Fruit fly (Drosophila melanogaster): ENCODE results near the gene Ant2.

The Ant2 gene

DNA sequence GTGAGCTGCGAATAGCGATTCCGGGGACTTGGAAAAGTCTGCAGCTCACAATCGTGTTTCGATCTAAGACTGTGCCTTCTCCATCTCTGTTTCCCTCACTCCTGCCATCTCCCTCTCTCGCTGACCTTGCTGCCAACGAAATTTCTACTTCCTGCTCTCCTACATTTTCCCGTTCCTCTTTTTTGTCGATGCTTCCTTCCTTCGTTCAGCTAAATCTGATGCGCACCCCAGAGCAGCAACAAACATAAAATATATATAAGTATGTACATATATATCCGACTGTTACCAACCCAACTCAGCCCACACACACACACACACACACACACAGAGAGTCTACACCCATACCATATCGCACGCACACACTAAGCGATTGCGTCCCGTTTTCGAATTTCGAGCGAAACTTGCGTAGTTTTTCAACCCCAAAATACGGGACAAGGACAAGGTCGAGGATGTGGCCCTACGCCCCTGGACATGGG, 37.6 kb upstream of the Ant2 start, which contains the start of gene Imp:
Gene Imp (minus strand): TSS at position 51 of the 476 bp plus-strand sequence.
- TF ChIP-seq CG32121 (GFP tag; IDR thresholded peaks at IDR 0.05) (no peak), fd96Ca (GFP tag; IDR thresholded peaks at IDR 0.05) (no peak), CG13204 (GFP tag; optimal IDR thresholded peaks at IDR 0.05) (no peak), D1 (tag; optimal IDR thresholded peaks at IDR 0.05) (no peak), Snoo (tag; optimal IDR thresholded peaks at IDR 0.05) (no peak), Pif1B (GFP tag; optimal IDR thresholded peaks at IDR 0.05) (no peak), CG12605 (GFP tag; IDR thresholded peaks at IDR 0.05) (no peak), CG9948 (tag; optimal IDR thresholded peaks at IDR 0.05) (no peak), CG8159 (tag; optimal IDR thresholded peaks at IDR 0.05) (no peak)

dm6 chrX:10823441-10823818, 36.7 kb upstream of the Ant2 start:
- TF ChIP-seq CG4496 (GFP tag; IDR thresholded peaks at IDR 0.05) (no peak), Pif1A (GFP tag; optimal IDR thresholded peaks at IDR 0.05) (no peak), CG8301 (tag; optimal IDR thresholded peaks at IDR 0.05) (no peak), CG10348 (GFP tag; IDR thresholded peaks at IDR 0.05) (no peak), EcR (GFP tag; optimal IDR thresholded peaks at IDR 0.05) (no peak), CG32121 (GFP tag; IDR thresholded peaks at IDR 0.05) (no peak), CG9948 (tag; optimal IDR thresholded peaks at IDR 0.05) (no peak), CG13204 (GFP tag; optimal IDR thresholded peaks at IDR 0.05) (no peak), CG17806 (tag; optimal IDR thresholded peaks at IDR 0.05) (no peak), CG14655 (GFP tag; optimal IDR thresholded peaks at IDR 0.05) (no peak), CG34367 (tag; optimal IDR thresholded peaks at IDR 0.05) (no peak), CG15710 (tag; optimal IDR thresholded peaks at IDR 0.05) (no peak), fd96Ca (GFP tag; IDR thresholded peaks at IDR 0.05) (no peak)

dm6 chrX:10822678-10823440, 36.2 kb upstream of the Ant2 start:
- TF ChIP-seq CG8159 (tag; optimal IDR thresholded peaks at IDR 0.05) (no peak), CG14655 (GFP tag; optimal IDR thresholded peaks at IDR 0.05) (no peak), CG4496 (GFP tag; IDR thresholded peaks at IDR 0.05) (no peak), gl (tag; optimal IDR thresholded peaks at IDR 0.05) (no peak), EcR (GFP tag; optimal IDR thresholded peaks at IDR 0.05) (no peak), CG15710 (tag; optimal IDR thresholded peaks at IDR 0.05) (no peak), CG12605 (GFP tag; IDR thresholded peaks at IDR 0.05) (no peak)

dm6 chrX:10822096-10822495, 35.4 kb upstream of the Ant2 start:
- TF ChIP-seq rn (GFP tag; IDR thresholded peaks at IDR 0.05), result no peak
- TF ChIP-seq Pif1A (GFP tag; optimal IDR thresholded peaks at IDR 0.05), result no peak
- TF ChIP-seq CG4496 (GFP tag; IDR thresholded peaks at IDR 0.05), result no peak
- TF ChIP-seq CG8301 (tag; optimal IDR thresholded peaks at IDR 0.05), result no peak
- no peak for TF ChIP-seq CG34367 (tag; optimal IDR thresholded peaks at IDR 0.05)
- TF ChIP-seq fd96Ca (GFP tag; IDR thresholded peaks at IDR 0.05), result no peak
- TF ChIP-seq CG12605 (GFP tag; IDR thresholded peaks at IDR 0.05), result no peak
- no peak for TF ChIP-seq D1 (tag; optimal IDR thresholded peaks at IDR 0.05)
- no peak for TF ChIP-seq CG17806 (tag; optimal IDR thresholded peaks at IDR 0.05)
- no peak for TF ChIP-seq gl (tag; optimal IDR thresholded peaks at IDR 0.05)
- TF ChIP-seq CG15710 (tag; optimal IDR thresholded peaks at IDR 0.05), result no peak
- no peak for TF ChIP-seq CG32121 (GFP tag; IDR thresholded peaks at IDR 0.05)
- TF ChIP-seq Snoo (tag; optimal IDR thresholded peaks at IDR 0.05), result no peak

DNA sequence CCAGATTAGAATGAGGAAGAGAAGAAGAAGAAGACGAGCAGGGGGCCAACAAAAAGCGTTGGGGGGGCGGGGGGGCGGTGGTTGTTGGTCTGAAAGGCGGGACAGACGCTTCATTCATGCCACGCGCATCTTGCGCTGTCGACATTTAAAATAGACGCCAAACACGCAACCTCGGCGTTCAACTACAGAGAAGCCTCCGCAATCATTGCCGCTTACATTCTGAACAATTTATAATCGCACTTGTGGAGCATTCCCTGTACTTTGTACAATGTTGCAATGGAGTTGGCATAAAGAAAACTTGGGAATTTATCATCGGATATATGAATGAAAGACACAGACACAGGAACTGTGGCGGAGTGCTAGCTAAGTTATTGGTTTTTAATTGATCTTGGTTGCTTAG, 34.0 kb upstream of the Ant2 start:
- TF ChIP-seq CG12605 (GFP tag; IDR thresholded peaks at IDR 0.05), result no peak
- no peak for TF ChIP-seq CG4496 (GFP tag; IDR thresholded peaks at IDR 0.05)
- TF ChIP-seq CG34367 (tag; optimal IDR thresholded peaks at IDR 0.05), result no peak
- no peak for TF ChIP-seq fd96Ca (GFP tag; IDR thresholded peaks at IDR 0.05)
- TF ChIP-seq CG10348 (GFP tag; IDR thresholded peaks at IDR 0.05), result no peak
- no peak for TF ChIP-seq D1 (tag; optimal IDR thresholded peaks at IDR 0.05)
- no peak for TF ChIP-seq Pif1A (GFP tag; optimal IDR thresholded peaks at IDR 0.05)
- no peak for TF ChIP-seq CG17806 (tag; optimal IDR thresholded peaks at IDR 0.05)
- TF ChIP-seq Ets98B (GFP tag; IDR thresholded peaks at IDR 0.05), result no peak
- TF ChIP-seq CG8159 (tag; optimal IDR thresholded peaks at IDR 0.05), result no peak
- no peak for TF ChIP-seq Pif1B (GFP tag; optimal IDR thresholded peaks at IDR 0.05)
- no peak for TF ChIP-seq EcR (GFP tag; optimal IDR thresholded peaks at IDR 0.05)
- no peak for TF ChIP-seq gl (tag; optimal IDR thresholded peaks at IDR 0.05)
- no peak for TF ChIP-seq CG15710 (tag; optimal IDR thresholded peaks at IDR 0.05)
- no peak for TF ChIP-seq CG32121 (GFP tag; IDR thresholded peaks at IDR 0.05)
- no peak for TF ChIP-seq Snoo (tag; optimal IDR thresholded peaks at IDR 0.05)

DNA sequence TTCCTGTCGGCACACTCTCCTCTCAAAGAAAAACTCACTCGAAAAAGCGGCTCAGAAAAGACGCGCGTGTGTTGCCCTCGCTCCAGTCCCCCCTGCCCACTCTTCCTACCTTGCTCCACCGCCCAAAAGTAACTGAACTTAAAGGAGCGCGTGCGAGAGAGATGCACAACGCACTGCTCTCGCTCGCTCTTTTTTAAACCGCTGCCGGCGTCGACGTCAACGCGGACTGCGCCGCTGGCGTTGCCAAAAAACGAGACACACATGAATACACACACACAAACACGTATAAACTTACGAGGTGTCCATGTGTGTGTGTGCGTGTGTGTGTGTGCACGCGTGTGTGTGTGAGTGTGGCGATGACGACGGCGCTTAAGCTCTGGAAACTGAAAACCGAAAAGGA, 30.1 kb upstream of the Ant2 start:
- no peak for TF ChIP-seq Snoo (tag; optimal IDR thresholded peaks at IDR 0.05)
- no peak for TF ChIP-seq Pif1B (GFP tag; optimal IDR thresholded peaks at IDR 0.05)
- no peak for TF ChIP-seq CG14655 (GFP tag; optimal IDR thresholded peaks at IDR 0.05)
- TF ChIP-seq fd96Ca (GFP tag; IDR thresholded peaks at IDR 0.05), result no peak
- no peak for TF ChIP-seq Ets98B (GFP tag; IDR thresholded peaks at IDR 0.05)
- TF ChIP-seq CG17806 (tag; optimal IDR thresholded peaks at IDR 0.05), result no peak
- no peak for TF ChIP-seq CG15710 (tag; optimal IDR thresholded peaks at IDR 0.05)
- TF ChIP-seq EcR (GFP tag; optimal IDR thresholded peaks at IDR 0.05), result no peak
- TF ChIP-seq gl (tag; optimal IDR thresholded peaks at IDR 0.05), result no peak
- TF ChIP-seq rn (GFP tag; IDR thresholded peaks at IDR 0.05), result no peak
- no peak for TF ChIP-seq CG13204 (GFP tag; optimal IDR thresholded peaks at IDR 0.05)
- no peak for TF ChIP-seq D1 (tag; optimal IDR thresholded peaks at IDR 0.05)
- no peak for TF ChIP-seq CG10348 (GFP tag; IDR thresholded peaks at IDR 0.05)
- no peak for TF ChIP-seq Pif1A (GFP tag; optimal IDR thresholded peaks at IDR 0.05)

All from whole organism, pupa.